Fruit fly (Drosophila melanogaster) whole organism, embryonic: Measurements from ENCODE around the gene rk.

ENCODE experiments used
- Adf1 ChIP-seq: fragments of 200-800 bp; sonication (Bioruptor generic); IDR thresholded peaks from 2 replicates; pipeline ENCODE4 v1.3.6; 2022; ENCODE audit warnings: missing biosample characterization, missing genetic modification characterization
- Blimp-1 ChIP-seq: fragments of 200-800 bp; sonication (Bioruptor generic); optimal IDR thresholded peaks from 3 replicates; lab custom pipeline; 2018; ENCODE audit warnings: missing biosample characterization, missing genetic modification characterization, mild to moderate bottlenecking, moderate library complexity, missing genetic modification reagents
- CG11696 ChIP-seq: fragments of 200-800 bp; sonication (Bioruptor generic); IDR thresholded peaks from 2 replicates; pipeline ENCODE4 v1.3.6; 2022; ENCODE audit warnings: missing biosample characterization, missing genetic modification characterization
- CG1233 ChIP-seq: fragments of 200-800 bp; sonication (Bioruptor generic); optimal IDR thresholded peaks from 4 replicates; lab custom pipeline; 2018; ENCODE audit warnings: missing biosample characterization, mild to moderate bottlenecking, missing genetic modification characterization
- CG13894 ChIP-seq: fragments of 200-800 bp; sonication (Bioruptor generic); optimal IDR thresholded peaks from 3 replicates; lab custom pipeline; 2018; ENCODE audit warnings: missing biosample characterization, mild to moderate bottlenecking, missing genetic modification characterization, moderate library complexity
- CG16815 ChIP-seq: fragments of 200-800 bp; sonication (Bioruptor generic); optimal IDR thresholded peaks from 3 replicates; lab custom pipeline; 2017; ENCODE audit warnings: missing biosample characterization, mild to moderate bottlenecking, missing genetic modification characterization
- CG17385 ChIP-seq: fragments of 200-800 bp; sonication (Bioruptor generic); optimal IDR thresholded peaks from 3 replicates; lab custom pipeline; 2018; ENCODE audit warnings: missing biosample characterization, mild to moderate bottlenecking, missing genetic modification characterization
- CG2199 ChIP-seq: fragments of 200-800 bp; sonication (Bioruptor generic); IDR thresholded peaks from 3 replicates; pipeline ENCODE4 v1.3.6; 2022; ENCODE audit warnings: missing biosample characterization, missing genetic modification characterization
- CG32532 ChIP-seq: fragments of 200-800 bp; sonication (Bioruptor generic); IDR thresholded peaks from 2 replicates; pipeline ENCODE4 v1.3.6; 2022; ENCODE audit warnings: missing biosample characterization, missing genetic modification characterization
- CG32767 ChIP-seq: fragments of 200-800 bp; sonication (Bioruptor generic); IDR thresholded peaks from 2 replicates; pipeline ENCODE4 v1.3.6; 2022; ENCODE audit warnings: missing biosample characterization, missing genetic modification characterization
- CG33557 ChIP-seq: fragments of 200-800 bp; sonication (Bioruptor generic); optimal IDR thresholded peaks from 2 replicates; lab custom pipeline; 2019; ENCODE audit warnings: missing biosample characterization, mild to moderate bottlenecking, missing genetic modification characterization, moderate library complexity
- CG34376 ChIP-seq: fragments of 200-800 bp; sonication (Bioruptor generic); optimal IDR thresholded peaks from 2 replicates; lab custom pipeline; 2018; ENCODE audit warnings: missing biosample characterization, mild to moderate bottlenecking, missing genetic modification characterization
- CG34422 ChIP-seq: fragments of 200-800 bp; sonication (Bioruptor generic); IDR thresholded peaks from 3 replicates; pipeline ENCODE4 v1.3.6; 2022; ENCODE audit warnings: missing biosample characterization, missing genetic modification characterization
- CG4707 ChIP-seq: fragments of 200-800 bp; sonication (Bioruptor generic); optimal IDR thresholded peaks from 2 replicates; lab custom pipeline; 2018; ENCODE audit warnings: missing biosample characterization, mild to moderate bottlenecking, missing genetic modification characterization, moderate library complexity
- CG7271 ChIP-seq: fragments of 200-800 bp; sonication (Bioruptor generic); optimal IDR thresholded peaks from 2 replicates; lab custom pipeline; 2018; ENCODE audit warnings: missing biosample characterization, mild to moderate bottlenecking, missing genetic modification characterization, moderate library complexity
- CG9727 ChIP-seq: fragments of 200-800 bp; sonication (Bioruptor generic); optimal IDR thresholded peaks from 3 replicates; lab custom pipeline; 2017; ENCODE audit warnings: missing biosample characterization, mild to moderate bottlenecking, missing genetic modification characterization
- CTCF ChIP-seq: fragments of 200-800 bp; sonication (Bioruptor generic); optimal IDR thresholded peaks from 2 replicates; lab custom pipeline; 2017; ENCODE audit warnings: missing biosample characterization, mild to moderate bottlenecking, missing genetic modification characterization, moderate library complexity
- Dp ChIP-seq: fragments of 200-800 bp; sonication (Bioruptor generic); optimal IDR thresholded peaks from 2 replicates; lab custom pipeline; 2018; ENCODE audit warnings: missing biosample characterization, mild to moderate bottlenecking, missing genetic modification characterization, moderate library complexity
- Ets65A ChIP-seq: fragments of 200-800 bp; sonication (Bioruptor generic); peaks from one replicate; lab custom pipeline; 2016; ENCODE audit warnings: missing biosample characterization, missing genetic modification characterization
- Jarid2 ChIP-seq: fragments of 200-800 bp; sonication (Bioruptor generic); optimal IDR thresholded peaks from 3 replicates; lab custom pipeline; 2017; ENCODE audit warnings: mild to moderate bottlenecking, missing biosample characterization, missing genetic modification reagents, missing genetic modification characterization
- Mad ChIP-seq: fragments of 200-800 bp; sonication (Bioruptor generic); optimal IDR thresholded peaks from 2 replicates; lab custom pipeline; 2016; ENCODE audit warnings: missing biosample characterization, missing genetic modification characterization
- Med ChIP-seq: fragments of 200-800 bp; sonication (Bioruptor generic); peaks from one replicate; lab custom pipeline; 2016; ENCODE audit warnings: missing biosample characterization, missing genetic modification characterization, mild to moderate bottlenecking, inconsistent platforms, moderate library complexity
- Nf-YA ChIP-seq: fragments of 200-800 bp; sonication (Bioruptor generic); IDR thresholded peaks from 2 replicates; pipeline ENCODE4 v1.3.6; 2022; ENCODE audit warnings: missing biosample characterization, missing genetic modification characterization
- Trl ChIP-seq, 3 experiments: fragments of >200 bp in 2 of 3; fragments of 200-800 bp in 1 of 3; sonication (Bioruptor generic) in 1 of 3; optimal IDR thresholded peaks; 2 replicates in 1 of 3; 3 replicates in 2 of 3; lab custom pipeline; 2016 to 2017; ENCODE audit warnings: missing biosample characterization in 1 of 3, missing genetic modification characterization in 1 of 3
- chinmo ChIP-seq: fragments of 200-800 bp; sonication (Bioruptor generic); IDR thresholded peaks from 4 replicates; pipeline ENCODE4 v1.3.6; 2022; ENCODE audit warnings: missing biosample characterization, missing genetic modification characterization; ENCODE audit not compliant: partially characterized antibody
- da ChIP-seq: fragments of 200-800 bp; sonication (Bioruptor generic); optimal IDR thresholded peaks from 2 replicates; lab custom pipeline; 2016; ENCODE audit warnings: missing biosample characterization, missing genetic modification characterization
- ewg ChIP-seq: fragments of 200-800 bp; sonication (Bioruptor generic); optimal IDR thresholded peaks from 3 replicates; lab custom pipeline; 2017; ENCODE audit warnings: mild to moderate bottlenecking, missing biosample characterization, missing genetic modification reagents, missing genetic modification characterization
- exex ChIP-seq: fragments of 200-800 bp; sonication (Bioruptor generic); optimal IDR thresholded peaks from 4 replicates; lab custom pipeline; 2018; ENCODE audit warnings: missing biosample characterization, mild to moderate bottlenecking, missing genetic modification characterization, moderate library complexity
- ftz-f1 ChIP-seq: fragments of 200-800 bp; sonication (Bioruptor generic); optimal IDR thresholded peaks from 2 replicates; lab custom pipeline; 2016; ENCODE audit warnings: missing biosample characterization, missing genetic modification characterization
- hkb ChIP-seq, 2 experiments: fragments of 200-800 bp in 1 of 2; fragments of >200 bp in 1 of 2; sonication (Bioruptor generic) in 1 of 2; IDR thresholded peaks in 1 of 2; optimal IDR thresholded peaks in 1 of 2; 2 replicates each; pipeline versions ENCODE4 v1.3.6 to Lab custom; 2017 to 2022; ENCODE audit warnings: missing biosample characterization in 1 of 2, missing genetic modification characterization in 1 of 2
- ken ChIP-seq: fragments of 200-800 bp; sonication (Bioruptor generic); IDR thresholded peaks from 3 replicates; pipeline ENCODE4 v1.3.6; 2022; ENCODE audit warnings: missing biosample characterization, missing genetic modification characterization
- klu ChIP-seq: fragments of 200-800 bp; sonication (Bioruptor generic); IDR thresholded peaks from 2 replicates; pipeline ENCODE4 v1.3.6; 2022; ENCODE audit warnings: missing biosample characterization, missing genetic modification characterization
- mirr ChIP-seq: fragments of 200-800 bp; sonication (Bioruptor generic); optimal IDR thresholded peaks from 3 replicates; lab custom pipeline; 2018; ENCODE audit warnings: missing biosample characterization, mild to moderate bottlenecking, missing genetic modification characterization
- rib ChIP-seq: fragments of 200-800 bp; sonication (Bioruptor generic); IDR thresholded peaks from 2 replicates; pipeline ENCODE4 v1.3.6; 2022; ENCODE audit warnings: missing biosample characterization, missing genetic modification characterization
- sens ChIP-seq: fragments of 200-800 bp; sonication (Bioruptor generic); peaks from one replicate; lab custom pipeline; 2016; ENCODE audit warnings: missing biosample characterization, missing genetic modification characterization
- shn ChIP-seq: fragments of 200-800 bp; sonication (Bioruptor generic); optimal IDR thresholded peaks from 3 replicates; lab custom pipeline; 2016; ENCODE audit warnings: missing biosample characterization, missing genetic modification characterization
- sna ChIP-seq: fragments of 200-800 bp; sonication (Bioruptor generic); IDR thresholded peaks from 2 replicates; pipeline ENCODE4 v1.3.6; 2022; ENCODE audit warnings: missing biosample characterization, missing genetic modification characterization; ENCODE audit not compliant: partially characterized antibody
- sob ChIP-seq: fragments of 200-800 bp; sonication (Bioruptor generic); IDR thresholded peaks from 2 replicates; pipeline ENCODE4 v1.3.6; 2022; ENCODE audit warnings: missing biosample characterization, missing genetic modification characterization
- toy ChIP-seq: fragments of 200-800 bp; sonication (Bioruptor generic); IDR thresholded peaks from 2 replicates; pipeline ENCODE4 v1.3.6; 2022; ENCODE audit warnings: missing biosample characterization, missing genetic modification characterization

Gene rk

DNA sequence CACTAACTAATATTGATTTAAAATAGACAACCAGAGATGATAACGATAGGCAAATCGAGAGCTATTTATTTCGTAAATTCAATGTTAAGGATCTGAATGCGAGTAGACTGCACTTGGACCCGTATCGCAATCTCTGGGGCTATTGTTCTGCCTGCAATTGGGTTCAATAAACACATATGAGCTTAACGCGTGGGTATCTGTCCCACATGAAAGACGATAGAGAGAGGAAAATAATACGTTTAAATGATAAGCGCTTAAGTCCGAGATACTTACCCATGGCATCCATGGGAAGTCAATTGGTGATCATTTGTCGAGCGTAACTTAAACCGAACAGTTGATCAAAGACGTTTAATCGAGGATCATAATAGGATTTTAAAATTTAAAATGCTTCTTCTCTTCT lies 21.2 kb downstream of the rk start, which contains the start of gene NimC2:
Gene NimC2 (plus strand): TSS at position 301 of the 400 bp plus-strand sequence.
- TF ChIP-seq CG7271 (tag; lab: Kevin White, UChicago), result no peak
- no peak for TF ChIP-seq Ets65A (GFP tag; lab: Kevin White, UChicago)
- TF ChIP-seq hkb (optimal IDR thresholded peaks at IDR 0.05; lab: Kevin White, UChicago), result no peak
- no peak for TF ChIP-seq hkb (GFP tag; IDR thresholded peaks at IDR 0.05; lab: Robert Waterston, UW)
- TF ChIP-seq CG33557, result no peak
- TF ChIP-seq toy, result no peak
- no peak for TF ChIP-seq Mad
- TF ChIP-seq sob (GFP tag; lab: Robert Waterston, UW), result no peak
- no peak for TF ChIP-seq CG11696 (GFP tag; lab: Robert Waterston, UW)
- no peak for TF ChIP-seq CG2199 (GFP tag; lab: Robert Waterston, UW)
- TF ChIP-seq klu (GFP tag; lab: Robert Waterston, UW), result no peak
- no peak for TF ChIP-seq CG16815 (GFP tag; lab: Kevin White, UChicago)
- no peak for TF ChIP-seq CG32767 (GFP tag; lab: Robert Waterston, UW)
- no peak for TF ChIP-seq CG9727 (GFP tag; lab: Kevin White, UChicago)
- no peak for TF ChIP-seq Adf1 (GFP tag; lab: Robert Waterston, UW)
- TF ChIP-seq rib (GFP tag; lab: Robert Waterston, UW), result no peak
- TF ChIP-seq Nf-YA (GFP tag; lab: Robert Waterston, UW), result no peak

DNA sequence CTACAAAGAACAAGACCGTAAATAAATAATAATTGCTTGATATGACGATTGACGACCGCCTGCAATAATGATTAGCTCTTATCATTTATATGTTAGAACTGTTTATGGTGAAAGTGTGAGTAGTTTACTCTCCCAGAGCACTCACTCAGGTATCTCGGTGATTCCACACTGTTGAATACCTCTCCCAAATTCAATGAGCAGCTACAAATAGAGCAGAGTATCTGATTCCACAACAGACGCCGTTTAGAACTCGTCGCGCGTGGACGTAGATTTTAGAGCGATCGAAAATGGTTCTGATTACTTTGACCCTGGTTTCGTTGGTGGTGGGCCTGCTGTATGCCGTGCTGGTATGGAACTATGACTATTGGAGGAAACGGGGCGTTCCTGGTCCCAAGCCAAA lies 24.0 kb downstream of the rk start, which contains the start of gene Cyp28a5:
Gene Cyp28a5 (plus strand): TSS at position 230 of the 400 bp plus-strand sequence.
- TF ChIP-seq ewg (no peak), mirr (GFP tag; lab: Kevin White, UChicago) (peak; percentile 12), Blimp-1 (GFP tag; lab: Kevin White, UChicago) (peak; percentile 13), chinmo (GFP tag; lab: Robert Waterston, UW) (peak; percentile 80; the same call in 1 of the 4 replicates), ftz-f1 (GFP tag; lab: Kevin White, UChicago) (peak; percentile 43), ken (GFP tag; lab: Robert Waterston, UW) (0 out of 3 replicates have a peak, but pooled peaks have one; percentile 24), exex (tag; lab: Kevin White, UChicago) (peak; percentile 72), CTCF (GFP tag; lab: Kevin White, UChicago) (no peak), Jarid2 (GFP tag; lab: Kevin White, UChicago) (peak; percentile 66), Med (GFP tag; lab: Kevin White, UChicago) (peak; percentile 76), CG32532 (GFP tag; lab: Robert Waterston, UW) (peak; percentile 29; the same call in 1 of the 2 replicates), CG13894 (tag; lab: Kevin White, UChicago) (no peak), CG34376 (GFP tag; lab: Kevin White, UChicago) (peak; percentile 36), CG4707 (no peak), CG2199 (GFP tag; lab: Robert Waterston, UW) (0 out of 3 replicates have a peak, but pooled peaks have one; percentile 46), Trl (optimal IDR thresholded peaks at IDR 0.05; lab: Kevin White, UChicago) (peak; percentile 31 to 40), Trl (GFP tag; optimal IDR thresholded peaks at IDR 0.05; lab: Kevin White, UChicago) (no peak)
- TF ChIP-seq, all 482 proteins: peak for 12

DNA sequence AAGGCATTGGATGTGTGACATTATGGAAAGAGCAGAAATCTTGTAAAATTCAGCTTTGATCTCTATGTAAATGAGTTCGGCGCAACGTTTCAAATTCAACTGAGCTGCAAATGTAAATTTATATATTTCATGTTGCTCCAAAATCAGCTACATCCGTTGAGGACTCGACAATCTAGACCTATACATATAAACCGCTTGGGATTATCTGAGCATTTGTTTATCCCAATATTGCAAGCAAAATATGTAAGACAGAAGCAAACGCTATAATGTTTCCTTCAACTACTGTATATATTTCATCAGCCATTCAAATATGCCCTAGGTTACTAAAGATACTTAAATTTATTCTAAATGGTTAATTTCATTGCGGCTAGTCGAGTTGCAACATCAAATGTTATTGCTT lies 24.4 kb downstream of the rk start, which contains the start of gene NimC1:
Gene NimC1 (minus strand): TSS at position 101 of the 400 bp plus-strand sequence.
- TF ChIP-seq sens (GFP tag; lab: Kevin White, UChicago) (peak; percentile 50), sna (no peak), shn (GFP tag; lab: Kevin White, UChicago) (no peak)

DNA sequence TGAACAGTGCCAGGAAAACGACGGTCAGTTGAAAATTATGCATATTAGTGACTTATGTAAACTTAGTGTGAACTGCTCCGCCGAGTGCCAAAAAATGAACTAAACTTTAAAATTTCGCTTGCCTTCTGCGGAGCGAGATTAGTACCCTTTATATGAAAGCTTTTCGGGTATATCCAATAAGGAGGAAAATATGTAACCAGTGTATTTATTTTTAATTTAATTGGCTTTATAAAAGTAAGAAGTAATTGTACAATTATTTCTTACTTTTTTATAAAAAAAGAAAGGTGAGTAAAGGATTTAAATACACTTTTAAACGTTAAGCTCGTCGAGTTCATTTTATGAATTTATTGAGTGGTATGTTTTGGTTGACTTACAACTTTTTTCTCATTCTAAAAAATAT lies 28.2 kb downstream of the rk start, which contains the start of gene He:
Gene He (minus strand): TSS at position 101 of the 400 bp plus-strand sequence.
- TF ChIP-seq CG1233 (GFP tag; lab: Kevin White, UChicago), result no peak
- no peak for TF ChIP-seq CG17385 (GFP tag; lab: Kevin White, UChicago)
- no peak for TF ChIP-seq Dp (GFP tag; lab: Kevin White, UChicago)
- no peak for TF ChIP-seq CG34422 (GFP tag; lab: Robert Waterston, UW)
- TF ChIP-seq da (GFP tag; lab: Kevin White, UChicago), result no peak
